Worm (Caenorhabditis elegans) whole organism, L4/young adult: Measurements from ENCODE around the gene ZK688.7.

Experiments
- W03F9.2 ChIP-seq: fragments of 150-350 bp; optimal IDR thresholded peaks from 2 replicates; lab custom pipeline; 2014; ENCODE audit warnings: missing biosample characterization, missing genetic modification characterization
- dao-5 ChIP-seq: sonication (generic microtip); optimal IDR thresholded peaks from 2 replicates; lab custom pipeline; 2016; ENCODE audit warnings: missing genotype, missing genetic modification characterization, moderate library complexity, missing compliant biosample characterization
- him-1 ChIP-seq: sonication (generic microtip); optimal IDR thresholded peaks from 2 replicates; lab custom pipeline; 2016; ENCODE audit warnings: missing genotype, missing genetic modification reagents, missing genetic modification characterization, missing compliant biosample characterization

DNA sequence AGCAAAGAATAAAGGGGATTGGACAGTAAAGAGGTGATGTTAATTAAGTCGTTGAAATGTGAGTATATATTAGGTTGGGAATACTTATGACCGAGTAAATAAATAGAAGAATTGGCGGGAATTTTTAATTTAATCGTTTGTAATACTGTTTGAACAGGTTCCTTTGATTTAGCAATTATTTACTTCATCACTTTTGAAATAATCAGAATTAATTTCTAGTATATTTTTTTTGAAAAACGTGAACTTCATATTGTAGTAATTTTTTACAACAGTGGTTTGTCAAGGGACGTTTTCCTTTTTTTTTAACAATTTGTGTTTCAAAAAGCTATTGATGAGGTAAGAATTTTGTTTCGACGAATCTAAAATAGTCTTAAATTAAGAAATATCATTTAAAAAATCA is 10.8 kb upstream of the ZK688.7 start, which contains the start of gene C29E4.17:
- TF ChIP-seq W03F9.2 (tag; lab: Kevin White, UChicago) (no peak), dao-5 (tag; lab: Kevin White, UChicago) (no peak), him-1 (tag; lab: Kevin White, UChicago) (no peak)
